Worm (Caenorhabditis elegans) whole organism, L3 larva: ENCODE data around the gene nhr-272.

Source experiments
- ZK546.5 ChIP-seq: sonication (generic microtip); optimal IDR thresholded peaks from 2 replicates; lab custom pipeline; 2017; ENCODE audit warnings: missing biosample characterization, missing genetic modification characterization
- ceh-28 ChIP-seq: fragments of 150-350 bp; optimal IDR thresholded peaks from 2 replicates; lab custom pipeline; 2014; ENCODE audit warnings: missing biosample characterization, missing genetic modification reagents, missing genetic modification characterization
- ceh-9 ChIP-seq: sonication (generic microtip); optimal IDR thresholded peaks from 2 replicates; lab custom pipeline; 2018; ENCODE audit warnings: missing biosample characterization, missing genetic modification characterization
- egl-5 ChIP-seq: fragments of 150-350 bp; optimal IDR thresholded peaks from 2 replicates; lab custom pipeline; 2017; ENCODE audit warnings: missing biosample characterization, missing genetic modification reagents, missing genetic modification characterization, inconsistent platforms
- elt-2 ChIP-seq: sonication (generic microtip); optimal IDR thresholded peaks from 2 replicates; lab custom pipeline; 2016; ENCODE audit warnings: missing genetic modification reagents, mild to moderate bottlenecking, missing genetic modification characterization, missing compliant biosample characterization
- fos-1 ChIP-seq: fragments of 150-350 bp; optimal IDR thresholded peaks from 2 replicates; lab custom pipeline; 2014; ENCODE audit warnings: missing biosample characterization, missing genetic modification characterization
- nhr-11 ChIP-seq: fragments of 150-350 bp; optimal IDR thresholded peaks from 2 replicates; lab custom pipeline; 2014; ENCODE audit warnings: missing biosample characterization, missing genetic modification characterization
- nhr-12 ChIP-seq: fragments of 150-350 bp; optimal IDR thresholded peaks from 2 replicates; lab custom pipeline; 2014; ENCODE audit warnings: missing biosample characterization, missing genetic modification characterization
- pha-4 ChIP-seq: fragments of 150-350 bp; optimal IDR thresholded peaks from 2 replicates; lab custom pipeline; 2014; ENCODE audit warnings: missing biosample characterization, missing genetic modification reagents, missing genetic modification characterization
- snpc-4 ChIP-seq: fragments of 150-350 bp; optimal IDR thresholded peaks from 2 replicates; lab custom pipeline; 2014; ENCODE audit warnings: missing biosample characterization, missing genetic modification characterization
- unc-62 ChIP-seq: fragments of 150-350 bp; sonication (generic microtip); optimal IDR thresholded peaks from 4 replicates; lab custom pipeline; 2014; ENCODE audit warnings: missing biosample characterization, missing genetic modification reagents, missing genetic modification characterization

DNA sequence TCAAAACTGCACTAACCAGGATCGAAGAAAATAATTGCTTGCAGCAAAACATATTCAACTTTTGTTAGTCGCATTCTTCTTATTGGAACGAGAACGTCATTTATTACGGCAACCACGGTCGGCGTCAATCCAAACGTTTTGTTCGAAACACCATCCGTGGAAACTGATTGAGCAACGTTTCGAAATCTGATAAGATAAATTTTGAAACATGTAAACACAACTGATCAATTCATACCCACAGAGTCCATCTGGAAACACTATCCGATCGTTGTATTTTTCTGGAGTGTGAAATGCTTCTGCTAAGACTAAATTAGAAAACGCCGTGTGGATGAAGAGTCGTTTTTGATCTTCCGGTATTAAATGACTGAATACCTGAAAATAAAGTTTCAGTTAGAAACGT is 38.8 kb downstream of the nhr-272 start:
- TF ChIP-seq nhr-11, result no peak
- no peak for TF ChIP-seq nhr-12 (tag; lab: Kevin White, UChicago)
- TF ChIP-seq elt-2 (tag; lab: Kevin White, UChicago), result no peak
- no peak for TF ChIP-seq snpc-4
- TF ChIP-seq ceh-28, result no peak
- TF ChIP-seq pha-4 (tag; lab: Kevin White, UChicago), result no peak
- TF ChIP-seq egl-5 (tag; lab: Kevin White, UChicago), result no peak
- TF ChIP-seq fos-1 (tag; lab: Kevin White, UChicago), result no peak
- no peak for TF ChIP-seq ceh-9
- TF ChIP-seq ZK546.5 (tag; lab: Kevin White, UChicago), result no peak
- no peak for TF ChIP-seq unc-62
